Fruit fly (Drosophila melanogaster): ENCODE results near the gene Ir76a.
A peak's percentile ranks its signal among the peaks of the same experiment; 100 is the strongest.

Gene Ir76a

dm6 chr3L:19836375-19836937, 37.4 kb downstream of the Ir76a start, which contains the start of gene kto:
Gene kto (plus strand): TSS chr3L:19836614.
- TF ChIP-seq bab1 (GFP tag; optimal IDR thresholded peaks at IDR 0.05) (peak; percentile 35), cic (GFP tag; optimal IDR thresholded peaks at IDR 0.05) (peak; percentile 3), Hr96 (GFP tag; optimal IDR thresholded peaks at IDR 0.05) (no peak)

- TF ChIP-seq toe (GFP tag; optimal IDR thresholded peaks at IDR 0.05), result no peak
- TF ChIP-seq Clk (GFP tag; optimal IDR thresholded peaks at IDR 0.05), result no peak
Observed at dm6 chr3L:19844507-19844906, 45.4 kb downstream of the Ir76a start.

- TF ChIP-seq pad (GFP tag; optimal IDR thresholded peaks at IDR 0.05), result no peak
- no peak for TF ChIP-seq CG5204 (GFP tag; optimal IDR thresholded peaks at IDR 0.05)
- TF ChIP-seq toe (GFP tag; optimal IDR thresholded peaks at IDR 0.05), result no peak
- TF ChIP-seq kay (GFP tag; ENCODE audit: borderline replicate concordance), result no peak
- no peak for TF ChIP-seq CG12768 (GFP tag; optimal IDR thresholded peaks at IDR 0.05)
- no peak for TF ChIP-seq Clk (GFP tag; optimal IDR thresholded peaks at IDR 0.05)
- TF ChIP-seq CG1620 (GFP tag; optimal IDR thresholded peaks at IDR 0.05), result no peak
- no peak for TF ChIP-seq cic (GFP tag; optimal IDR thresholded peaks at IDR 0.05)
- peak; percentile 32 for TF ChIP-seq CG7101 (tag; optimal IDR thresholded peaks at IDR 0.05)
- TF ChIP-seq tj (GFP tag; optimal IDR thresholded peaks at IDR 0.05), result no peak
- no peak for TF ChIP-seq cnc (optimal IDR thresholded peaks at IDR 0.05)
- TF ChIP-seq CG33017 (tag; optimal IDR thresholded peaks at IDR 0.05), result peak; percentile 19
- peak; percentile 37 for TF ChIP-seq CG14711 (tag; optimal IDR thresholded peaks at IDR 0.05)
- no peak for TF ChIP-seq CG7045 (GFP tag; optimal IDR thresholded peaks at IDR 0.05)
- no peak for TF ChIP-seq ovo (GFP tag; optimal IDR thresholded peaks at IDR 0.05)
- TF ChIP-seq Hr96 (GFP tag; optimal IDR thresholded peaks at IDR 0.05), result no peak
- TF ChIP-seq CG11617 (GFP tag; optimal IDR thresholded peaks at IDR 0.05), result peak; percentile 26
- no peak for TF ChIP-seq Crg-1 (GFP tag; optimal IDR thresholded peaks at IDR 0.05)
- peak; percentile 66 for TF ChIP-seq bab1 (GFP tag; optimal IDR thresholded peaks at IDR 0.05)
- peak; percentile 53 for TF ChIP-seq Mnt (GFP tag; optimal IDR thresholded peaks at IDR 0.05)
Observed at dm6 chr3L:19845047-19845906, 46.2 kb downstream of the Ir76a start, which contains the start of gene Papss. Gene Papss (plus strand): TSS chr3L:19845293.

- TF ChIP-seq cic (GFP tag; optimal IDR thresholded peaks at IDR 0.05), result no peak
- TF ChIP-seq tj (GFP tag; optimal IDR thresholded peaks at IDR 0.05), result peak; percentile 94
Observed at dm6 chr3L:19845907-19846301, 46.8 kb downstream of the Ir76a start.

dm6 chr3L:19846960-19847359, 47.9 kb downstream of the Ir76a start:
- TF ChIP-seq pad (GFP tag; optimal IDR thresholded peaks at IDR 0.05) (no peak), Hr96 (GFP tag; optimal IDR thresholded peaks at IDR 0.05) (no peak), CG33017 (tag; optimal IDR thresholded peaks at IDR 0.05) (no peak), CG5204 (GFP tag; optimal IDR thresholded peaks at IDR 0.05) (no peak), Crg-1 (GFP tag; optimal IDR thresholded peaks at IDR 0.05) (no peak), CG12768 (GFP tag; optimal IDR thresholded peaks at IDR 0.05) (no peak)

- TF ChIP-seq CG1620 (GFP tag; optimal IDR thresholded peaks at IDR 0.05), result no peak
- TF ChIP-seq kay (GFP tag; ENCODE audit: borderline replicate concordance), result peak; percentile 76
Observed at dm6 chr3L:19848080-19848479, 49.0 kb downstream of the Ir76a start.

Data from whole organism, adult.